Worm (Caenorhabditis elegans) whole organism, early embryonic: ENCODE measurements around the gene prp-39.

Experiments used
- ama-1 ChIP-seq: fragments of 150-350 bp; optimal IDR thresholded peaks from 2 replicates; lab custom pipeline; 2014
- ceh-36 ChIP-seq: sonication (generic microtip); optimal IDR thresholded peaks from 2 replicates; lab custom pipeline; 2016; ENCODE audit warnings: missing genetic modification characterization, inconsistent platforms, missing compliant biosample characterization
- tbx-11 ChIP-seq: fragments of 200-800 bp; sonication (Bioruptor generic); IDR thresholded peaks from 2 replicates; pipeline ENCODE4 v1.3.6; 2022; ENCODE audit warnings: missing genetic modification characterization, missing compliant biosample characterization

- TF ChIP-seq ama-1 (lab: Kevin White, UChicago) (no peak), ceh-36 (no peak), tbx-11 (GFP tag; lab: Robert Waterston, UW) (no peak)
Measured at ce11 chrV:5666036-5666729, 16.2 kb downstream of the prp-39 start, which contains the start of gene C14C11.7.
